Fruit fly (Drosophila melanogaster) whole organism, embryonic: ENCODE data around the gene alpha-Est3.
A peak's percentile ranks its signal among the peaks of the same experiment; 100 is the strongest.

Experiments used
- Ada2b ChIP-seq: fragments of 200-800 bp; sonication (Bioruptor generic); IDR thresholded peaks from 2 replicates; pipeline ENCODE4 v1.3.6; 2022; ENCODE audit warnings: missing biosample characterization, missing genetic modification characterization
- CG10366 ChIP-seq: fragments of 200-800 bp; sonication (Bioruptor generic); IDR thresholded peaks from 2 replicates; pipeline ENCODE4 v1.3.6; 2022; ENCODE audit warnings: missing biosample characterization, missing genetic modification characterization
- CG12155 ChIP-seq: fragments of 200-800 bp; sonication (Bioruptor generic); optimal IDR thresholded peaks from 3 replicates; lab custom pipeline; 2016; ENCODE audit warnings: missing biosample characterization, missing genetic modification characterization
- CG12942 ChIP-seq: fragments of 200-800 bp; sonication (Bioruptor generic); optimal IDR thresholded peaks from 3 replicates; lab custom pipeline; 2016; ENCODE audit warnings: missing biosample characterization, missing genetic modification characterization
- CG13424 ChIP-seq: fragments of 200-800 bp; sonication (Bioruptor generic); optimal IDR thresholded peaks from 2 replicates; lab custom pipeline; 2019; ENCODE audit warnings: missing biosample characterization, mild to moderate bottlenecking, missing genetic modification characterization, moderate library complexity
- CG14965 ChIP-seq: fragments of 200-800 bp; sonication (Bioruptor generic); optimal IDR thresholded peaks from 2 replicates; lab custom pipeline; 2016; ENCODE audit warnings: missing biosample characterization, missing genetic modification characterization, borderline replicate concordance
- CG1603 ChIP-seq: fragments of 200-800 bp; sonication (Bioruptor generic); optimal IDR thresholded peaks from 2 replicates; lab custom pipeline; 2019; ENCODE audit warnings: missing biosample characterization, mild to moderate bottlenecking, missing genetic modification characterization, moderate library complexity
- CG17802 ChIP-seq: fragments of 200-800 bp; sonication (Bioruptor generic); optimal IDR thresholded peaks from 2 replicates; lab custom pipeline; 2018; ENCODE audit warnings: missing biosample characterization, mild to moderate bottlenecking, missing genetic modification characterization, moderate library complexity
- CG31365 ChIP-seq: fragments of 200-800 bp; sonication (Bioruptor generic); optimal IDR thresholded peaks from 2 replicates; lab custom pipeline; 2018; ENCODE audit warnings: missing biosample characterization, mild to moderate bottlenecking, missing genetic modification characterization
- CG4617 ChIP-seq: fragments of 200-800 bp; sonication (Bioruptor generic); optimal IDR thresholded peaks from 3 replicates; lab custom pipeline; 2016; ENCODE audit warnings: missing biosample characterization, missing genetic modification characterization, borderline replicate concordance
- CG4707 ChIP-seq: fragments of 200-800 bp; sonication (Bioruptor generic); optimal IDR thresholded peaks from 2 replicates; lab custom pipeline; 2018; ENCODE audit warnings: missing biosample characterization, mild to moderate bottlenecking, missing genetic modification characterization, moderate library complexity
- CG6813 ChIP-seq: fragments of 200-800 bp; sonication (Bioruptor generic); optimal IDR thresholded peaks from 2 replicates; lab custom pipeline; 2017; ENCODE audit warnings: missing biosample characterization, missing genetic modification characterization, mild to moderate bottlenecking, moderate library complexity, missing genetic modification reagents
- Chrac-16 ChIP-seq: fragments of 200-800 bp; sonication (Bioruptor generic); optimal IDR thresholded peaks from 3 replicates; lab custom pipeline; 2016; ENCODE audit warnings: missing biosample characterization, missing genetic modification characterization
- CrebB ChIP-seq: fragments of 200-800 bp; sonication (Bioruptor generic); optimal IDR thresholded peaks from 3 replicates; lab custom pipeline; 2018; ENCODE audit warnings: missing biosample characterization, mild to moderate bottlenecking, missing genetic modification characterization
- Deaf1 ChIP-seq: fragments of 200-800 bp; optimal IDR thresholded peaks from 3 replicates; lab custom pipeline; 2019; ENCODE audit warnings: missing biosample characterization, mild to moderate bottlenecking, missing genetic modification characterization, moderate library complexity
- Doc2 ChIP-seq: fragments of 200-800 bp; sonication (Bioruptor generic); IDR thresholded peaks from 2 replicates; pipeline ENCODE4 v1.3.6; 2022; ENCODE audit warnings: missing biosample characterization, missing genetic modification characterization
- Drgx ChIP-seq: fragments of 200-800 bp; sonication (Bioruptor generic); IDR thresholded peaks from 2 replicates; pipeline ENCODE4 v1.3.6; 2022; ENCODE audit warnings: missing biosample characterization, missing genetic modification characterization
- ERR ChIP-seq: fragments of 200-800 bp; sonication (Bioruptor generic); optimal IDR thresholded peaks from 2 replicates; lab custom pipeline; 2016; ENCODE audit warnings: missing biosample characterization, missing genetic modification characterization
- Ets65A ChIP-seq: fragments of 200-800 bp; sonication (Bioruptor generic); peaks from one replicate; lab custom pipeline; 2016; ENCODE audit warnings: missing biosample characterization, missing genetic modification characterization
- HLH54F ChIP-seq: fragments of 200-800 bp; sonication (Bioruptor generic); optimal IDR thresholded peaks from 3 replicates; lab custom pipeline; 2016; ENCODE audit warnings: missing biosample characterization, missing genetic modification characterization
- Hey ChIP-seq: fragments of 200-800 bp; sonication (Bioruptor generic); optimal IDR thresholded peaks from 3 replicates; lab custom pipeline; 2018; ENCODE audit warnings: missing biosample characterization, mild to moderate bottlenecking, missing genetic modification characterization
- NC2α ChIP-seq: fragments of 200-800 bp; sonication (Bioruptor generic); optimal IDR thresholded peaks from 2 replicates; lab custom pipeline; 2016; ENCODE audit warnings: missing biosample characterization, missing genetic modification characterization
- Pdp1 ChIP-seq, 2 experiments: fragments of 200-800 bp; sonication (Bioruptor generic); optimal IDR thresholded peaks; 3 replicates each; lab custom pipeline; 2016; ENCODE audit warnings: missing biosample characterization in 2 of 2, missing genetic modification characterization in 2 of 2, mild to moderate bottlenecking in 1 of 2, moderate library complexity in 1 of 2
- Rx ChIP-seq: fragments of 200-800 bp; sonication (Bioruptor generic); IDR thresholded peaks from 2 replicates; pipeline ENCODE4 v1.3.6; 2022; ENCODE audit warnings: missing biosample characterization, missing genetic modification characterization
- ase ChIP-seq: fragments of 200-800 bp; sonication (Bioruptor generic); IDR thresholded peaks from 3 replicates; pipeline ENCODE4 v1.3.6; 2022; ENCODE audit warnings: missing biosample characterization, missing genetic modification characterization
- bsh ChIP-seq, 2 experiments: fragments of 200-800 bp; sonication (Bioruptor generic); optimal IDR thresholded peaks; 2 replicates each; lab custom pipeline; 2017 to 2018; ENCODE audit warnings: mild to moderate bottlenecking in 2 of 2, missing biosample characterization in 2 of 2, missing genetic modification characterization in 2 of 2, moderate library complexity in 1 of 2
- cato ChIP-seq: fragments of 200-800 bp; sonication (Bioruptor generic); optimal IDR thresholded peaks from 2 replicates; lab custom pipeline; 2016; ENCODE audit warnings: missing biosample characterization, missing genetic modification characterization, borderline replicate concordance
- chif ChIP-seq, 2 experiments: fragments of 200-800 bp; sonication (Bioruptor generic); optimal IDR thresholded peaks; 3 replicates each; lab custom pipeline; 2016; ENCODE audit warnings: missing biosample characterization in 2 of 2, missing genetic modification characterization in 2 of 2
- croc ChIP-seq: fragments of 200-800 bp; sonication (Bioruptor generic); conservative IDR thresholded peaks from 3 replicates; pipeline ENCODE4 v1.3.6; 2022; ENCODE audit warnings: missing biosample characterization, missing genetic modification characterization
- ems ChIP-seq: fragments of 200-800 bp; sonication (Bioruptor generic); optimal IDR thresholded peaks from 3 replicates; lab custom pipeline; 2016; ENCODE audit warnings: missing biosample characterization, missing genetic modification characterization
- esg ChIP-seq: fragments of 200-800 bp; sonication (Bioruptor generic); conservative IDR thresholded peaks from 2 replicates; pipeline ENCODE4 v1.3.6; 2022; ENCODE audit warnings: missing biosample characterization, missing genetic modification characterization
- eve ChIP-seq, 2 experiments: fragments of >200 bp; optimal IDR thresholded peaks; 2 replicates each; lab custom pipeline; 2017; ENCODE audit warnings: missing biosample characterization in 2 of 2, missing genetic modification characterization in 2 of 2
- gce ChIP-seq: fragments of 200-800 bp; sonication (Bioruptor generic); IDR thresholded peaks from 3 replicates; pipeline ENCODE4 v1.3.6; 2022; ENCODE audit warnings: missing biosample characterization, missing genetic modification characterization
- inv ChIP-seq: fragments of 200-800 bp; sonication (Bioruptor generic); IDR thresholded peaks from 2 replicates; pipeline ENCODE4 v1.3.6; 2022; ENCODE audit warnings: missing biosample characterization, missing genetic modification characterization; ENCODE audit not compliant: partially characterized antibody
- klu ChIP-seq: fragments of 200-800 bp; sonication (Bioruptor generic); IDR thresholded peaks from 2 replicates; pipeline ENCODE4 v1.3.6; 2022; ENCODE audit warnings: missing biosample characterization, missing genetic modification characterization
- mam ChIP-seq: fragments of 200-800 bp; sonication (Bioruptor generic); optimal IDR thresholded peaks from 3 replicates; lab custom pipeline; 2016; ENCODE audit warnings: missing biosample characterization, missing genetic modification characterization
- odd ChIP-seq: fragments of 200-800 bp; sonication (Bioruptor generic); optimal IDR thresholded peaks from 2 replicates; lab custom pipeline; 2017; ENCODE audit warnings: missing biosample characterization, mild to moderate bottlenecking, missing genetic modification characterization
- pfk ChIP-seq: fragments of 200-800 bp; sonication (Bioruptor generic); optimal IDR thresholded peaks from 2 replicates; lab custom pipeline; 2018; ENCODE audit warnings: missing biosample characterization, mild to moderate bottlenecking, missing genetic modification characterization, moderate library complexity
- psq ChIP-seq: fragments of 200-800 bp; sonication (Bioruptor generic); optimal IDR thresholded peaks from 2 replicates; lab custom pipeline; 2017; ENCODE audit warnings: missing biosample characterization, missing genetic modification characterization
- tap ChIP-seq: fragments of 200-800 bp; optimal IDR thresholded peaks from 3 replicates; lab custom pipeline; 2019; ENCODE audit warnings: missing biosample characterization, mild to moderate bottlenecking, missing genetic modification characterization, moderate library complexity
- usp ChIP-seq: fragments of >200 bp; optimal IDR thresholded peaks from 2 replicates; lab custom pipeline; 2017; ENCODE audit warnings: missing biosample characterization, missing genetic modification characterization
- zfh2 ChIP-seq: fragments of 200-800 bp; sonication (Bioruptor generic); optimal IDR thresholded peaks from 2 replicates; lab custom pipeline; 2016; ENCODE audit warnings: missing biosample characterization, missing genetic modification characterization

Gene alpha-Est3

dm6 chr3R:7515599-7516069, 25.8 kb downstream of the alpha-Est3 start, which contains the start of gene alpha-Est8 (continued):
- no peak for TF ChIP-seq bsh (GFP tag; optimal IDR thresholded peaks at IDR 0.05; lab: Kevin White, UChicago)
- TF ChIP-seq Doc2 (GFP tag; lab: Robert Waterston, UW), result no peak
- no peak for TF ChIP-seq CG4707 (GFP tag; lab: Kevin White, UChicago)
- no peak for TF ChIP-seq CrebB (tag; lab: Kevin White, UChicago)
- TF ChIP-seq inv, result peak; percentile 32; the same call in 1 of the 2 replicates
- TF ChIP-seq Deaf1 (tag; lab: Kevin White, UChicago), result peak; percentile 75
- no peak for TF ChIP-seq usp (GFP tag; lab: Kevin White, UChicago)
- no peak for TF ChIP-seq CG17802 (tag; lab: Kevin White, UChicago)
- no peak for TF ChIP-seq chif (GFP tag; optimal IDR thresholded peaks at IDR 0.05; lab: Kevin White, UChicago)
- no peak for TF ChIP-seq NC2α (GFP tag; lab: Kevin White, UChicago)
- no peak for TF ChIP-seq CG13424 (tag; lab: Kevin White, UChicago)
- no peak for TF ChIP-seq pfk
- no peak for TF ChIP-seq Ets65A
- TF ChIP-seq CG10366 (GFP tag; lab: Robert Waterston, UW), result no peak
- TF ChIP-seq ems, result no peak
- peak in 1 of 2 experiments; percentile 9 for TF ChIP-seq Pdp1 (GFP tag; optimal IDR thresholded peaks at IDR 0.05; lab: Kevin White, UChicago)
- TF ChIP-seq CG1603 (tag; lab: Kevin White, UChicago), result no peak
- no peak for TF ChIP-seq Drgx
- TF ChIP-seq gce (GFP tag; lab: Robert Waterston, UW), result no peak
- TF ChIP-seq Chrac-16 (GFP tag; lab: Kevin White, UChicago), result no peak
- no peak for TF ChIP-seq CG4617 (GFP tag; lab: Kevin White, UChicago)
- TF ChIP-seq cato (GFP tag; lab: Kevin White, UChicago), result no peak
- TF ChIP-seq CG14965, result no peak
- peak; percentile 88 for TF ChIP-seq Hey (tag; lab: Kevin White, UChicago)
- TF ChIP-seq ase, result no peak
- TF ChIP-seq ERR (GFP tag; lab: Kevin White, UChicago), result no peak
- TF ChIP-seq HLH54F, result no peak
- no peak for TF ChIP-seq odd
- no peak for TF ChIP-seq CG6813
- TF ChIP-seq CG31365 (tag; lab: Kevin White, UChicago), result no peak
- no peak for TF ChIP-seq tap (tag; lab: Kevin White, UChicago)
- no peak for TF ChIP-seq psq (GFP tag; lab: Kevin White, UChicago)
- TF ChIP-seq Rx, result no peak
- TF ChIP-seq eve (GFP tag; optimal IDR thresholded peaks at IDR 0.05; lab: Kevin White, UChicago), result no peak
- TF ChIP-seq mam, result no peak
- TF ChIP-seq CG12155 (GFP tag; lab: Kevin White, UChicago), result no peak
- TF ChIP-seq klu, result no peak
- no peak for TF ChIP-seq Ada2b
- TF ChIP-seq CG12942 (GFP tag; lab: Kevin White, UChicago), result no peak
- TF ChIP-seq zfh2, result no peak
- TF ChIP-seq croc (GFP tag; lab: Robert Waterston, UW), result no peak
- no peak for TF ChIP-seq esg (GFP tag; lab: Robert Waterston, UW)
